Fruit fly (Drosophila melanogaster) whole organism, embryonic: ENCODE measurements around the gene sws.

Experiments used
- Ada2b ChIP-seq: fragments of 200-800 bp; sonication (Bioruptor generic); IDR thresholded peaks from 2 replicates; pipeline ENCODE4 v1.3.6; 2022; ENCODE audit warnings: missing biosample characterization, missing genetic modification characterization
- Adf1 ChIP-seq: fragments of 200-800 bp; sonication (Bioruptor generic); IDR thresholded peaks from 2 replicates; pipeline ENCODE4 v1.3.6; 2022; ENCODE audit warnings: missing biosample characterization, missing genetic modification characterization
- Atf3 ChIP-seq: fragments of 200-800 bp; sonication (Bioruptor generic); optimal IDR thresholded peaks from 3 replicates; lab custom pipeline; 2016; ENCODE audit warnings: missing biosample characterization, missing genetic modification characterization
- CG10366 ChIP-seq: fragments of 200-800 bp; sonication (Bioruptor generic); IDR thresholded peaks from 2 replicates; pipeline ENCODE4 v1.3.6; 2022; ENCODE audit warnings: missing biosample characterization, missing genetic modification characterization
- CG11695 ChIP-seq: fragments of 200-800 bp; sonication (Bioruptor generic); IDR thresholded peaks from 3 replicates; pipeline ENCODE4 v1.3.6; 2022; ENCODE audit warnings: missing biosample characterization, missing genetic modification characterization
- CG12236 ChIP-seq: fragments of 200-800 bp; sonication (Bioruptor generic); optimal IDR thresholded peaks from 2 replicates; lab custom pipeline; 2016; ENCODE audit warnings: missing biosample characterization, missing genetic modification characterization
- CG13775 ChIP-seq: fragments of 200-800 bp; sonication (Bioruptor generic); optimal IDR thresholded peaks from 3 replicates; lab custom pipeline; 2017; ENCODE audit warnings: missing biosample characterization, mild to moderate bottlenecking, missing genetic modification characterization
- CG14014 ChIP-seq: fragments of 200-800 bp; sonication (Bioruptor generic); IDR thresholded peaks from 2 replicates; pipeline ENCODE4 v1.3.6; 2022; ENCODE audit warnings: missing biosample characterization, missing genetic modification characterization
- CG1603 ChIP-seq: fragments of 200-800 bp; sonication (Bioruptor generic); optimal IDR thresholded peaks from 2 replicates; lab custom pipeline; 2019; ENCODE audit warnings: missing biosample characterization, mild to moderate bottlenecking, missing genetic modification characterization, moderate library complexity
- CG17359 ChIP-seq: fragments of 200-800 bp; sonication (Bioruptor generic); optimal IDR thresholded peaks from 3 replicates; lab custom pipeline; 2018; ENCODE audit warnings: missing biosample characterization, mild to moderate bottlenecking, missing genetic modification characterization, moderate library complexity
- CG18011 ChIP-seq: fragments of 200-800 bp; sonication (Bioruptor generic); optimal IDR thresholded peaks from 2 replicates; lab custom pipeline; 2017; ENCODE audit warnings: missing biosample characterization, missing genetic modification characterization, mild to moderate bottlenecking, moderate library complexity, missing genotype
- CG2202 ChIP-seq: fragments of 200-800 bp; sonication (Bioruptor generic); optimal IDR thresholded peaks from 2 replicates; lab custom pipeline; 2018; ENCODE audit warnings: missing biosample characterization, mild to moderate bottlenecking, missing genetic modification characterization
- CG33557 ChIP-seq: fragments of 200-800 bp; sonication (Bioruptor generic); optimal IDR thresholded peaks from 2 replicates; lab custom pipeline; 2019; ENCODE audit warnings: missing biosample characterization, mild to moderate bottlenecking, missing genetic modification characterization, moderate library complexity
- CG4854 ChIP-seq: fragments of 200-800 bp; sonication (Bioruptor generic); optimal IDR thresholded peaks from 2 replicates; lab custom pipeline; 2016; ENCODE audit warnings: missing biosample characterization, missing genetic modification characterization, inconsistent platforms
- CG6272 ChIP-seq: fragments of 200-800 bp; sonication (Bioruptor generic); IDR thresholded peaks from 2 replicates; pipeline ENCODE4 v1.3.6; 2022; ENCODE audit warnings: missing biosample characterization, missing genetic modification characterization
- CG6683 ChIP-seq: fragments of 200-800 bp; sonication (Bioruptor generic); optimal IDR thresholded peaks from 2 replicates; lab custom pipeline; 2017; ENCODE audit warnings: missing biosample characterization, mild to moderate bottlenecking, missing genetic modification characterization, missing genetic modification reagents
- CG8089 ChIP-seq: fragments of 200-800 bp; sonication (Bioruptor generic); optimal IDR thresholded peaks from 3 replicates; lab custom pipeline; 2016; ENCODE audit warnings: missing biosample characterization, missing genetic modification characterization
- CG8478 ChIP-seq: fragments of >200 bp; optimal IDR thresholded peaks from 2 replicates; lab custom pipeline; 2018
- CkIIα-i1 ChIP-seq: fragments of 200-800 bp; sonication (Bioruptor generic); IDR thresholded peaks from 2 replicates; pipeline ENCODE4 v1.3.6; 2022; ENCODE audit warnings: missing biosample characterization, missing genetic modification characterization
- Dip2 ChIP-seq: fragments of 200-800 bp; sonication (Bioruptor generic); IDR thresholded peaks from 2 replicates; pipeline ENCODE4 v1.3.6; 2022; ENCODE audit warnings: missing biosample characterization, missing genetic modification characterization
- ERR ChIP-seq: fragments of 200-800 bp; sonication (Bioruptor generic); optimal IDR thresholded peaks from 2 replicates; lab custom pipeline; 2016; ENCODE audit warnings: missing biosample characterization, missing genetic modification characterization
- Eip74EF ChIP-seq, 2 experiments: fragments of 200-800 bp in 1 of 2; fragments of >200 bp in 1 of 2; sonication (Bioruptor generic) in 1 of 2; optimal IDR thresholded peaks; 2 replicates each; lab custom pipeline; 2017 to 2019; ENCODE audit warnings: missing biosample characterization in 2 of 2, missing genetic modification characterization in 2 of 2, mild to moderate bottlenecking in 1 of 2, moderate library complexity in 1 of 2
- Ets97D ChIP-seq: fragments of 200-800 bp; sonication (Bioruptor generic); optimal IDR thresholded peaks from 3 replicates; lab custom pipeline; 2016; ENCODE audit warnings: missing biosample characterization, missing genetic modification characterization
- Fer3 ChIP-seq: fragments of 200-800 bp; sonication (Bioruptor generic); optimal IDR thresholded peaks from 2 replicates; lab custom pipeline; 2018; ENCODE audit warnings: missing biosample characterization, mild to moderate bottlenecking, missing genetic modification characterization, moderate library complexity
- Gug ChIP-seq: fragments of 200-800 bp; sonication (Bioruptor generic); IDR thresholded peaks from 4 replicates; pipeline ENCODE4 v1.3.6; 2022; ENCODE audit warnings: missing biosample characterization, missing genetic modification characterization
- HLH54F ChIP-seq: fragments of 200-800 bp; sonication (Bioruptor generic); optimal IDR thresholded peaks from 3 replicates; lab custom pipeline; 2016; ENCODE audit warnings: missing biosample characterization, missing genetic modification characterization
- HmgD ChIP-seq: fragments of 200-800 bp; sonication (Bioruptor generic); optimal IDR thresholded peaks from 3 replicates; lab custom pipeline; 2016; ENCODE audit warnings: missing biosample characterization, missing genetic modification characterization
- Nf-YB ChIP-seq: fragments of 200-800 bp; sonication (Bioruptor generic); optimal IDR thresholded peaks from 3 replicates; lab custom pipeline; 2019; ENCODE audit warnings: missing biosample characterization, mild to moderate bottlenecking, missing genetic modification characterization, moderate library complexity
- Oli ChIP-seq: fragments of 200-800 bp; sonication (Bioruptor generic); optimal IDR thresholded peaks from 2 replicates; lab custom pipeline; 2018; ENCODE audit warnings: missing biosample characterization, mild to moderate bottlenecking, missing genetic modification characterization, moderate library complexity
- Side ChIP-seq: fragments of 200-800 bp; sonication (Bioruptor generic); optimal IDR thresholded peaks from 2 replicates; lab custom pipeline; 2016; ENCODE audit warnings: missing biosample characterization, missing genetic modification characterization
- Sox100B ChIP-seq: fragments of 200-800 bp; sonication (Bioruptor generic); optimal IDR thresholded peaks from 3 replicates; lab custom pipeline; 2018; ENCODE audit warnings: missing biosample characterization, mild to moderate bottlenecking, missing genetic modification characterization
- Tbp ChIP-seq: fragments of >200 bp; optimal IDR thresholded peaks from 2 replicates; lab custom pipeline; 2018; ENCODE audit warnings: missing biosample characterization, missing genetic modification characterization
- btn ChIP-seq: fragments of 200-800 bp; sonication (Bioruptor generic); optimal IDR thresholded peaks from 2 replicates; lab custom pipeline; 2016; ENCODE audit warnings: missing biosample characterization, missing genetic modification characterization
- corto ChIP-seq: fragments of 200-800 bp; sonication (Bioruptor generic); optimal IDR thresholded peaks from 2 replicates; lab custom pipeline; 2016; ENCODE audit warnings: missing biosample characterization, mild to moderate bottlenecking, missing genetic modification characterization, moderate library complexity
- dan ChIP-seq: fragments of 200-800 bp; sonication (Bioruptor generic); IDR thresholded peaks from 2 replicates; pipeline ENCODE4 v1.3.6; 2022; ENCODE audit warnings: missing biosample characterization, missing genetic modification characterization
- dysf ChIP-seq: fragments of 200-800 bp; sonication (Bioruptor generic); IDR thresholded peaks from 3 replicates; pipeline ENCODE4 v1.3.6; 2022; ENCODE audit warnings: missing biosample characterization, missing genetic modification characterization
- gfzf ChIP-seq: fragments of 200-800 bp; sonication (Bioruptor generic); optimal IDR thresholded peaks from 2 replicates; lab custom pipeline; 2016; ENCODE audit warnings: missing biosample characterization, mild to moderate bottlenecking, missing genetic modification characterization, moderate library complexity
- gsb-n ChIP-seq: fragments of 200-800 bp; sonication (Bioruptor generic); optimal IDR thresholded peaks from 3 replicates; lab custom pipeline; 2018; ENCODE audit warnings: missing biosample characterization, mild to moderate bottlenecking, missing genetic modification characterization
- gt ChIP-seq: fragments of 200-800 bp; sonication (Bioruptor generic); IDR thresholded peaks from 2 replicates; pipeline ENCODE4 v1.3.6; 2022; ENCODE audit warnings: missing biosample characterization, missing genetic modification characterization
- hbn ChIP-seq: fragments of 200-800 bp; sonication (Bioruptor generic); IDR thresholded peaks from 2 replicates; pipeline ENCODE4 v1.3.6; 2022; ENCODE audit warnings: missing biosample characterization, missing genetic modification characterization; ENCODE audit not compliant: partially characterized antibody
- hkb ChIP-seq, 2 experiments: fragments of 200-800 bp in 1 of 2; fragments of >200 bp in 1 of 2; sonication (Bioruptor generic) in 1 of 2; IDR thresholded peaks in 1 of 2; optimal IDR thresholded peaks in 1 of 2; 2 replicates each; pipeline versions ENCODE4 v1.3.6 to Lab custom; 2017 to 2022; ENCODE audit warnings: missing biosample characterization in 1 of 2, missing genetic modification characterization in 1 of 2
- jing ChIP-seq: fragments of 200-800 bp; sonication (Bioruptor generic); optimal IDR thresholded peaks from 2 replicates; lab custom pipeline; 2018; ENCODE audit warnings: missing biosample characterization, mild to moderate bottlenecking, missing genetic modification characterization
- peb ChIP-seq: fragments of 200-800 bp; sonication (Bioruptor generic); IDR thresholded peaks from 2 replicates; pipeline ENCODE4 v1.3.6; 2022; ENCODE audit warnings: missing biosample characterization, missing genetic modification characterization
- pho ChIP-seq: fragments of 200-800 bp; sonication (Bioruptor generic); optimal IDR thresholded peaks from 2 replicates; lab custom pipeline; 2016; ENCODE audit warnings: missing biosample characterization, missing genetic modification characterization
- pnt ChIP-seq: fragments of 200-800 bp; sonication (Bioruptor generic); optimal IDR thresholded peaks from 3 replicates; lab custom pipeline; 2016; ENCODE audit warnings: missing biosample characterization, missing genetic modification characterization
- sisA ChIP-seq: fragments of 200-800 bp; sonication (Bioruptor generic); IDR thresholded peaks from 2 replicates; pipeline ENCODE4 v1.3.6; 2022; ENCODE audit warnings: missing biosample characterization, missing genetic modification characterization
- sob ChIP-seq: fragments of 200-800 bp; sonication (Bioruptor generic); IDR thresholded peaks from 2 replicates; pipeline ENCODE4 v1.3.6; 2022; ENCODE audit warnings: missing biosample characterization, missing genetic modification characterization
- sqz ChIP-seq: fragments of 200-800 bp; sonication (Bioruptor generic); optimal IDR thresholded peaks from 3 replicates; lab custom pipeline; 2018; ENCODE audit warnings: missing biosample characterization, mild to moderate bottlenecking, missing genetic modification characterization
- sug ChIP-seq: fragments of 200-800 bp; optimal IDR thresholded peaks from 2 replicates; lab custom pipeline; 2019; ENCODE audit warnings: missing biosample characterization, mild to moderate bottlenecking, missing genetic modification characterization, moderate library complexity
- tio ChIP-seq: fragments of 200-800 bp; sonication (Bioruptor generic); optimal IDR thresholded peaks from 2 replicates; lab custom pipeline; 2017; ENCODE audit warnings: missing biosample characterization, missing genetic modification characterization, inconsistent platforms
- wdn ChIP-seq: fragments of 200-800 bp; sonication (Bioruptor generic); IDR thresholded peaks from 2 replicates; pipeline ENCODE4 v1.3.6; 2022; ENCODE audit warnings: missing biosample characterization, missing genetic modification characterization

Gene sws

dm6 chrX:7920081-7920688, 47.9 kb downstream of the sws start, which contains the start of the genes hdm and Ykt6 (continued):
- TF ChIP-seq tio (GFP tag; lab: Kevin White, UChicago), result no peak
- peak; percentile 74 for TF ChIP-seq ERR (GFP tag; lab: Kevin White, UChicago)
- no peak for TF ChIP-seq Tbp
- TF ChIP-seq sob (GFP tag; lab: Robert Waterston, UW), result peak; percentile 90
- peak; percentile 51 for TF ChIP-seq gsb-n (tag; lab: Kevin White, UChicago)
- no peak for TF ChIP-seq Fer3 (tag; lab: Kevin White, UChicago)
- peak; percentile 73 for TF ChIP-seq Ets97D (GFP tag; lab: Kevin White, UChicago)
- TF ChIP-seq peb (GFP tag; lab: Robert Waterston, UW), result peak; percentile 73
- TF ChIP-seq HLH54F (GFP tag; lab: Kevin White, UChicago), result peak; percentile 81
- TF ChIP-seq Oli, result no peak
- TF ChIP-seq CG2202 (tag; lab: Kevin White, UChicago), result peak; percentile 59
- TF ChIP-seq Side, result peak; percentile 87
- peak; percentile 71 for TF ChIP-seq sisA (GFP tag; lab: Robert Waterston, UW)
- peak; percentile 66 for TF ChIP-seq CG33557 (GFP tag; lab: Kevin White, UChicago)
- TF ChIP-seq CG11695, result peak; percentile 81
- peak; percentile 76 for TF ChIP-seq pnt
- TF ChIP-seq dysf (GFP tag; lab: Robert Waterston, UW), result peak; percentile 76; the same call in 1 of the 3 replicates
- TF ChIP-seq corto, result peak; percentile 3
- peak; percentile 70 for TF ChIP-seq HmgD (GFP tag; lab: Kevin White, UChicago)
- peak; percentile 35 for TF ChIP-seq gfzf (GFP tag; lab: Kevin White, UChicago)
- TF ChIP-seq Gug, result peak; percentile 78; the same call in 3 of the 4 replicates
- peak; percentile 76 for TF ChIP-seq CG17359 (tag; lab: Kevin White, UChicago)
- TF ChIP-seq hbn (GFP tag; lab: Robert Waterston, UW), result peak; percentile 96
- TF ChIP-seq Atf3 (GFP tag; lab: Kevin White, UChicago), result peak; percentile 69
- peak; percentile 81 for TF ChIP-seq CG14014 (GFP tag; lab: Robert Waterston, UW)
- TF ChIP-seq gt, result peak; percentile 53
- TF ChIP-seq jing (GFP tag; lab: Kevin White, UChicago), result no peak
- TF ChIP-seq CG13775 (GFP tag; lab: Kevin White, UChicago), result peak; percentile 76
- TF ChIP-seq CG6272, result peak; percentile 85
- no peak for TF ChIP-seq CkIIα-i1 (GFP tag; lab: Robert Waterston, UW)
- TF ChIP-seq pho (GFP tag; lab: Kevin White, UChicago), result peak; percentile 76
- TF ChIP-seq CG8478, result no peak
- TF ChIP-seq CG18011, result peak; percentile 61
- TF ChIP-seq btn, result peak; percentile 23
- no peak for TF ChIP-seq hkb (optimal IDR thresholded peaks at IDR 0.05; lab: Kevin White, UChicago)
- TF ChIP-seq hkb (GFP tag; IDR thresholded peaks at IDR 0.05; lab: Robert Waterston, UW), result peak; percentile 87
- TF ChIP-seq CG1603 (tag; lab: Kevin White, UChicago), result peak; percentile 91
- no peak for TF ChIP-seq Eip74EF (GFP tag; optimal IDR thresholded peaks at IDR 0.05; lab: Kevin White, UChicago)
- TF ChIP-seq CG12236 (GFP tag; lab: Kevin White, UChicago), result peak; percentile 34
- peak; percentile 81 for TF ChIP-seq wdn (GFP tag; lab: Robert Waterston, UW)
- peak; percentile 41 for TF ChIP-seq CG8089
- peak; percentile 28 for TF ChIP-seq CG4854
- no peak for TF ChIP-seq dan (GFP tag; lab: Robert Waterston, UW)
- TF ChIP-seq Sox100B (GFP tag; lab: Kevin White, UChicago), result no peak
- peak; percentile 47 for TF ChIP-seq Nf-YB
- TF ChIP-seq CG6683 (GFP tag; lab: Kevin White, UChicago), result peak; percentile 7
- TF ChIP-seq Adf1 (GFP tag; lab: Robert Waterston, UW), result peak; percentile 60
- peak; percentile 70 for TF ChIP-seq CG10366 (GFP tag; lab: Robert Waterston, UW)
- peak; percentile 72 for TF ChIP-seq sug (tag; lab: Kevin White, UChicago)
- TF ChIP-seq sqz (GFP tag; lab: Kevin White, UChicago), result no peak
- TF ChIP-seq Dip2, result no peak
- TF ChIP-seq Ada2b, result peak; percentile 69
